Worm (Caenorhabditis elegans): ENCODE measurements around the gene H10D18.1.

DNA sequence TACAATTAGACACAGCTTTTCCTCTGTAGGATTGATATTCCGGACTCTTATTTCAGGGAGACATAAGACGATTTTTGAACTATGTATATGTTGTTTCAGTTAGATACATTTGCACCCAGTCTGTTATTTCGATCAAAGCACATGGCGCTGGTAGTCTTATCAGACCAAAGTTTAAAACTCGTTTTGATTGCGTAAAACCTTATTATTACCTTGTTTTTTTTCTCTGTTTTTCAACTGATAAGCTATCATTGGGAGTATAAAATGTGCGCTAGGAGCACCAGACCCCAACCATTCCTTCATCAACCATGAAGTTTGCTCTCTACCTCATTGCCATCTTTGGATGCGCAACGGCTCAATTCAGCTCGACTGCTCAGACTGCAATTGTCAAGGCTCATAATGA is 2.7 kb upstream of the H10D18.1 start, which contains the start of gene scl-12:
- no peak for TF ChIP-seq ceh-13 (GFP tag; optimal IDR thresholded peaks at IDR 0.05)
- TF ChIP-seq sea-1 (GFP tag; conservative IDR thresholded peaks at IDR 0.05) = no peak
- TF ChIP-seq B0310.2 (tag; optimal IDR thresholded peaks at IDR 0.05) = no peak
- no peak for TF ChIP-seq ama-1 (optimal IDR thresholded peaks at IDR 0.05)
- no peak for TF ChIP-seq ets-7 (tag; optimal IDR thresholded peaks at IDR 0.05)
- TF ChIP-seq tbx-37 (GFP tag; conservative IDR thresholded peaks at IDR 0.05) = no peak

Data from whole organism, early embryonic.